Worm (Caenorhabditis elegans) whole organism, young adult: Measurements from ENCODE around the gene lipl-6.

Source experiments
- F23B12.7 ChIP-seq: sonication (generic microtip); optimal IDR thresholded peaks from 2 replicates; lab custom pipeline; 2017; ENCODE audit warnings: missing genetic modification characterization, mild to moderate bottlenecking, missing compliant biosample characterization, antibody characterized with exemption, moderate library complexity; ENCODE audit not compliant: insufficient read depth
- ama-1 ChIP-seq, 3 experiments: fragments of 150-350 bp in 1 of 3; sonication (generic microtip) in 2 of 3; optimal IDR thresholded peaks; 2 replicates each; lab custom pipeline; 2014 to 2018; ENCODE audit warnings: missing biosample characterization in 2 of 3, missing genetic modification characterization in 2 of 3, missing genetic modification reagents in 2 of 3
- dpff-1 ChIP-seq: sonication (generic microtip); optimal IDR thresholded peaks from 2 replicates; lab custom pipeline; 2017; ENCODE audit warnings: mild to moderate bottlenecking, missing genetic modification characterization, missing compliant biosample characterization
- lir-1 ChIP-seq: fragments of 200-800 bp; sonication (Bioruptor generic); conservative IDR thresholded peaks from 2 replicates; pipeline ENCODE4 v1.3.6; 2022; ENCODE audit warnings: missing genetic modification reagents, missing genetic modification characterization, missing compliant biosample characterization
- lsy-27 ChIP-seq: sonication (generic microtip); optimal IDR thresholded peaks from 2 replicates; lab custom pipeline; 2017; ENCODE audit warnings: missing genetic modification characterization, mild to moderate bottlenecking, missing compliant biosample characterization, antibody characterized with exemption, missing genotype, borderline replicate concordance; ENCODE audit not compliant: insufficient read depth
- mel-28 ChIP-seq: sonication (generic microtip); optimal IDR thresholded peaks from 2 replicates; lab custom pipeline; 2016; ENCODE audit warnings: borderline replicate concordance, mild to moderate bottlenecking, missing genetic modification characterization, missing compliant biosample characterization
- nfya-1 ChIP-seq: sonication (generic microtip); optimal IDR thresholded peaks from 2 replicates; lab custom pipeline; 2017; ENCODE audit warnings: antibody characterized with exemption, missing compliant biosample characterization, missing genetic modification characterization, borderline replicate concordance; ENCODE audit not compliant: insufficient read depth
- snpc-1.3 ChIP-seq: sonication (generic microtip); optimal IDR thresholded peaks from 2 replicates; lab custom pipeline; 2017; ENCODE audit warnings: missing genetic modification characterization, mild to moderate bottlenecking, missing compliant biosample characterization, antibody characterized with exemption, moderate library complexity, missing genotype, missing genetic modification reagents; ENCODE audit not compliant: insufficient read depth
- snpc-4 ChIP-seq, 5 experiments: fragments of 150-350 bp in 1 of 5; sonication (generic microtip) in 4 of 5; optimal IDR thresholded peaks; 2 replicates each; lab custom pipeline; 2014 to 2018; ENCODE audit warnings: missing genetic modification characterization in 5 of 5, missing biosample characterization in 3 of 5, antibody characterized with exemption in 2 of 5, mild to moderate bottlenecking in 2 of 5, missing compliant biosample characterization in 2 of 5, missing genotype in 2 of 5, moderate library complexity in 2 of 5, missing genetic modification reagents in 1 of 5

- TF ChIP-seq dpff-1 (no peak), ama-1 (optimal IDR thresholded peaks at IDR 0.05; lab: Kevin White, UChicago) (no peak), ama-1 (GFP tag; optimal IDR thresholded peaks at IDR 0.05; lab: Kevin White, UChicago) (no peak), snpc-1.3 (tag; lab: Kevin White, UChicago) (no peak), lsy-27 (tag; lab: Kevin White, UChicago) (no peak), mel-28 (tag; lab: Kevin White, UChicago) (no peak), F23B12.7 (tag; lab: Kevin White, UChicago) (no peak), snpc-4 (GFP tag; optimal IDR thresholded peaks at IDR 0.05; lab: Kevin White, UChicago) (no peak), snpc-4 (tag; optimal IDR thresholded peaks at IDR 0.05; lab: Kevin White, UChicago) (no peak), nfya-1 (tag; lab: Kevin White, UChicago) (no peak), lir-1 (GFP tag; lab: Robert Waterston, UW) (no peak)
Observed at ce11 chrV:6885070-6885469, 49.0 kb downstream of the lipl-6 start.
